Worm (Caenorhabditis elegans) whole organism, late embryonic: Measurements from ENCODE around the gene R05D8.7.

ENCODE experiments used
- pag-3 ChIP-seq: sonication (generic microtip); optimal IDR thresholded peaks from 2 replicates; lab custom pipeline; 2016; ENCODE audit warnings: missing compliant biosample characterization, missing genetic modification characterization, borderline replicate concordance
- pha-4 ChIP-seq: fragments of 150-350 bp; optimal IDR thresholded peaks from 2 replicates; lab custom pipeline; 2018; ENCODE audit warnings: missing biosample characterization, missing genetic modification reagents, missing genetic modification characterization
- ttx-3 ChIP-seq: sonication (generic microtip); optimal IDR thresholded peaks from 2 replicates; lab custom pipeline; 2016; ENCODE audit warnings: missing genetic modification reagents, missing genetic modification characterization, missing compliant biosample characterization
- unc-42 ChIP-seq: sonication (generic microtip); optimal IDR thresholded peaks from 2 replicates; lab custom pipeline; 2016; ENCODE audit warnings: missing genotype, missing genetic modification characterization, missing compliant biosample characterization

DNA sequence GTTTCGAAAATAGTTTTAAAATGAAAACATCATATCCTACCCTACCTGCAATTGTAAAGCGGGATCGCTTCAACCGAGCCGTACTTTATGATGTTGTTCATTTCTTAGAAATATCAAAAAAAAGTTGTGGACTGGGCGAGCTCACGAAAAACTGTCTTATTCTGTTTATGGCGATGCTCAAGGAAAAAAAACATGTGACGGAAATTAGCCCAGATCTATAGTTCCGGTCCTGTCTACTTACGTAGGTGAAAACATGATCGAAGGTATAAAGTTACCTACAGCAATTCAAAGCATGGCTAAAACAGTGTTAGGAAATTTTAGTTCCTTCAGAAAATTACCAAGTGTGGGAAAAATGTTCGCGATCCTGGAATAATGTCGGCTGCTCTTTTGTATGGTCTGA is 42.2 kb downstream of the R05D8.7 start, which contains the start of gene srt-27:
- no peak for TF ChIP-seq pag-3 (tag; lab: Kevin White, UChicago)
- no peak for TF ChIP-seq ttx-3 (tag; lab: Kevin White, UChicago)
- no peak for TF ChIP-seq unc-42 (tag; lab: Kevin White, UChicago)
- no peak for TF ChIP-seq pha-4 (tag; lab: Kevin White, UChicago)
